Fruit fly (Drosophila melanogaster): ENCODE results near the gene by.

Gene by

dm6 chr3R:9493627-9494626 is 38.9 kb downstream of the by start, which contains the start of gene CG16779 (continued):
- TF ChIP-seq Ets21C (GFP tag; optimal IDR thresholded peaks at IDR 0.05) (no peak), CG34406 (GFP tag; optimal IDR thresholded peaks at IDR 0.05) (no peak), lz (GFP tag; optimal IDR thresholded peaks at IDR 0.05) (peak; percentile 42), Hr39 (GFP tag; optimal IDR thresholded peaks at IDR 0.05) (peak; percentile 39), cyc (GFP tag; optimal IDR thresholded peaks at IDR 0.05) (no peak), CG8319 (GFP tag; optimal IDR thresholded peaks at IDR 0.05) (no peak), CG15336 (GFP tag; IDR thresholded peaks at IDR 0.05) (no peak), CG11902 (GFP tag; optimal IDR thresholded peaks at IDR 0.05) (no peak), CG16779 (tag; optimal IDR thresholded peaks at IDR 0.05) (no peak), Met (GFP tag; optimal IDR thresholded peaks at IDR 0.05) (peak; percentile 40)

DNA sequence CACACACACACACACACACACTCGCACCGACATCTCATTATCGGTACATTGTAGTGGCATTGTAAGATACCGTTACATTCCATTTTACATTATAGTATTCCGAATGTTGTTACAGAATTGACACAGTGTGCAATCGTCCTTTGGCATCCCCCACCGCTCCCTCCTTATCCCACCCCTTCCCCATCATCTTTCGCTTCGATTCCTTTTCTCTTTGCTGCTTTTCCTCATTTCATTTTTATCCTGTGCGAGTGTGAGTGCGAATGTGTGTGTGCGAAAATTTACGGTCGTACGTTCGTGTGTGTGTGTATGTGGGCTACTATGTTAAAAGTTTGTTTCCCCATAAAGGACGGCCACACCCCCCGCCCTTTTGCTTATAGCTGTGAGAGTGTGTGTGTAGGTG is 40.7 kb downstream of the by start:
- no peak for TF ChIP-seq CG31627 (GFP tag; optimal IDR thresholded peaks at IDR 0.05)
- no peak for TF ChIP-seq CG3032 (tag; optimal IDR thresholded peaks at IDR 0.05)
- no peak for TF ChIP-seq CG6808 (GFP tag; optimal IDR thresholded peaks at IDR 0.05)
- TF ChIP-seq Ets21C (GFP tag; optimal IDR thresholded peaks at IDR 0.05): no peak
- TF ChIP-seq acj6 (GFP tag; optimal IDR thresholded peaks at IDR 0.05): no peak
- TF ChIP-seq topi (GFP tag; optimal IDR thresholded peaks at IDR 0.05): no peak
- TF ChIP-seq Lpt (GFP tag; optimal IDR thresholded peaks at IDR 0.05): no peak
- no peak for TF ChIP-seq eg (GFP tag; IDR thresholded peaks at IDR 0.05)
- TF ChIP-seq CG1621 (tag; optimal IDR thresholded peaks at IDR 0.05): no peak
- TF ChIP-seq CG8319 (GFP tag; optimal IDR thresholded peaks at IDR 0.05): no peak
- TF ChIP-seq pdm3 (GFP tag; optimal IDR thresholded peaks at IDR 0.05): no peak
- no peak for TF ChIP-seq CG6276 (GFP tag; optimal IDR thresholded peaks at IDR 0.05)
- TF ChIP-seq CG15336 (GFP tag; IDR thresholded peaks at IDR 0.05): no peak
- no peak for TF ChIP-seq Hr39 (GFP tag; optimal IDR thresholded peaks at IDR 0.05)
- TF ChIP-seq cyc (GFP tag; optimal IDR thresholded peaks at IDR 0.05): no peak
- TF ChIP-seq CG11294 (GFP tag; IDR thresholded peaks at IDR 0.05): no peak
- TF ChIP-seq achi (GFP tag; optimal IDR thresholded peaks at IDR 0.05): no peak
- no peak for TF ChIP-seq Eip78C (GFP tag)
- TF ChIP-seq fd59A (GFP tag; optimal IDR thresholded peaks at IDR 0.05): no peak
- no peak for TF ChIP-seq CG16779 (tag; optimal IDR thresholded peaks at IDR 0.05)

DNA sequence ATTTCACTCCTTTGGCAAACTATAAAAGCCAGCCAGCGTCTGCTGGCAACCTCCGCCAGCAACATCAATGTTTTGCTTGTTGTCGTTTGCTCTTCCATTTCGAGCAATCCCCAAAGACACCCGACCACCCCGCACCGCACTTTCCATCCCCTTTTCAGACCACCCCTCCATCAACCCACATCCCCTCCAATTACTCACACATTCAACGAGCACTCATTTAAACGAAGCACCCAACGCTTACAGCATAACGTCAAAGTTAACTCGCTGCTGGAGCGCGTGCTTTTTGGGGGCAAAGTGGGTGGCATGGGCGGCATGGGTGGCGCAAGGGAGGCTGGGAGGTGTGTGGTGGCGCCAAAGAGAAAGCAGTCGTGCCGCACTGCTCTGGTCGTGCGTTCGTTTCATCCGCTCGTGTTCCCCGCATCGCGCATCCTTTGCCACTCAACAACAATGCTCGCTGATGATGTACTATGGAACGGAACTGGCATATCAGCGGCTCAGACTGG is 41.7 kb downstream of the by start:
- no peak for TF ChIP-seq lz (GFP tag; optimal IDR thresholded peaks at IDR 0.05)
- TF ChIP-seq spab (GFP tag; optimal IDR thresholded peaks at IDR 0.05): no peak
- no peak for TF ChIP-seq CG32006 (GFP tag; optimal IDR thresholded peaks at IDR 0.05)
- no peak for TF ChIP-seq CG9139 (GFP tag; optimal IDR thresholded peaks at IDR 0.05)
- TF ChIP-seq CG31627 (GFP tag; optimal IDR thresholded peaks at IDR 0.05): no peak
- TF ChIP-seq fkh (GFP tag; optimal IDR thresholded peaks at IDR 0.05): peak; percentile 1
- TF ChIP-seq CG7368 (GFP tag; optimal IDR thresholded peaks at IDR 0.05): peak; percentile 12
- no peak for TF ChIP-seq Smox (GFP tag; optimal IDR thresholded peaks at IDR 0.05)
- TF ChIP-seq Hr4 (GFP tag; optimal IDR thresholded peaks at IDR 0.05): no peak
- no peak for TF ChIP-seq Eip78C (GFP tag)
- TF ChIP-seq CG34406 (GFP tag; optimal IDR thresholded peaks at IDR 0.05): no peak
- no peak for TF ChIP-seq esn (GFP tag; optimal IDR thresholded peaks at IDR 0.05)
- peak; percentile 31 for TF ChIP-seq CG6854 (GFP tag; optimal IDR thresholded peaks at IDR 0.05)
- TF ChIP-seq CG8632 (GFP tag; optimal IDR thresholded peaks at IDR 0.05): no peak
- 0 out of 2 replicates have a peak, but pooled peaks have one; percentile 8 for TF ChIP-seq Gug (GFP tag; IDR thresholded peaks at IDR 0.05)
- no peak for TF ChIP-seq eg (GFP tag; IDR thresholded peaks at IDR 0.05)
- no peak for TF ChIP-seq CG1621 (tag; optimal IDR thresholded peaks at IDR 0.05)
- TF ChIP-seq CG10631 (GFP tag; optimal IDR thresholded peaks at IDR 0.05): no peak
- no peak for TF ChIP-seq CG8119 (GFP tag; IDR thresholded peaks at IDR 0.05)
- TF ChIP-seq CG8319 (GFP tag; optimal IDR thresholded peaks at IDR 0.05): no peak
- TF ChIP-seq acj6 (GFP tag; optimal IDR thresholded peaks at IDR 0.05): no peak
- TF ChIP-seq CG15336 (GFP tag; IDR thresholded peaks at IDR 0.05): no peak
- no peak for TF ChIP-seq CG6276 (GFP tag; optimal IDR thresholded peaks at IDR 0.05)
- no peak for TF ChIP-seq fd59A (GFP tag; optimal IDR thresholded peaks at IDR 0.05)
- no peak for TF ChIP-seq Lpt (GFP tag; optimal IDR thresholded peaks at IDR 0.05)
